Worm (Caenorhabditis elegans) whole organism, young adult: ENCODE data around the gene sas-1.

Experiments used
- B0261.1 ChIP-seq: sonication (generic microtip); optimal IDR thresholded peaks from 2 replicates; lab custom pipeline; 2016; ENCODE audit warnings: mild to moderate bottlenecking, missing genetic modification characterization, moderate library complexity, missing compliant biosample characterization
- B0336.3 ChIP-seq: fragments of 200-800 bp; sonication (Bioruptor generic); IDR thresholded peaks from 2 replicates; pipeline ENCODE4 v1.3.6; 2022; ENCODE audit warnings: missing genetic modification characterization, missing compliant biosample characterization
- C06A6.2 ChIP-seq: fragments of 200-800 bp; sonication (Bioruptor generic); conservative IDR thresholded peaks from 2 replicates; pipeline ENCODE4 v1.3.6; 2022; ENCODE audit warnings: missing genetic modification characterization, missing compliant biosample characterization
- C17E4.6 ChIP-seq: fragments of 200-800 bp; sonication (Bioruptor generic); IDR thresholded peaks from 2 replicates; pipeline ENCODE4 v1.3.6; 2022; ENCODE audit warnings: missing genetic modification reagents, missing genetic modification characterization, missing compliant biosample characterization
- D2030.7 ChIP-seq: fragments of 200-800 bp; sonication (Bioruptor generic); IDR thresholded peaks from 2 replicates; pipeline ENCODE4 v1.3.6; 2022; ENCODE audit warnings: missing genetic modification reagents, missing genetic modification characterization, missing compliant biosample characterization
- F23B12.7 ChIP-seq: sonication (generic microtip); optimal IDR thresholded peaks from 2 replicates; lab custom pipeline; 2017; ENCODE audit warnings: missing genetic modification characterization, mild to moderate bottlenecking, missing compliant biosample characterization, antibody characterized with exemption, moderate library complexity; ENCODE audit not compliant: insufficient read depth
- F52B5.7 ChIP-seq: sonication (generic microtip); optimal IDR thresholded peaks from 2 replicates; lab custom pipeline; 2016; ENCODE audit warnings: mild to moderate bottlenecking, missing genetic modification characterization, missing compliant biosample characterization
- F55B11.4 ChIP-seq: sonication (generic microtip); optimal IDR thresholded peaks from 2 replicates; lab custom pipeline; 2016; ENCODE audit warnings: missing compliant biosample characterization, missing genetic modification characterization, borderline replicate concordance; ENCODE audit not compliant: insufficient read depth
- K12H6.12 ChIP-seq: fragments of 200-800 bp; sonication (Bioruptor generic); optimal IDR thresholded peaks from 2 replicates; lab custom pipeline; 2018; ENCODE audit warnings: mild to moderate bottlenecking, missing genetic modification characterization, missing compliant biosample characterization
- Y53F4B.3 ChIP-seq: fragments of 200-800 bp; sonication (Bioruptor generic); IDR thresholded peaks from 2 replicates; pipeline ENCODE4 v1.3.6; 2022; ENCODE audit warnings: missing genetic modification reagents, missing genetic modification characterization, missing compliant biosample characterization
- Y53G8AR.9 ChIP-seq: fragments of 200-800 bp; sonication (Bioruptor generic); conservative IDR thresholded peaks from 2 replicates; pipeline ENCODE4 v1.3.6; 2022; ENCODE audit warnings: missing genetic modification reagents, missing genetic modification characterization, missing compliant biosample characterization
- Y67H2A.10 ChIP-seq: fragments of 200-800 bp; sonication (Bioruptor generic); conservative IDR thresholded peaks from 2 replicates; pipeline ENCODE4 v1.3.6; 2022; ENCODE audit warnings: missing genetic modification reagents, missing genetic modification characterization, missing compliant biosample characterization
- ama-1 ChIP-seq, 3 experiments: fragments of 150-350 bp in 1 of 3; sonication (generic microtip) in 2 of 3; optimal IDR thresholded peaks; 2 replicates each; lab custom pipeline; 2014 to 2018; ENCODE audit warnings: missing biosample characterization in 2 of 3, missing genetic modification characterization in 2 of 3, missing genetic modification reagents in 2 of 3
- atf-7 ChIP-seq: sonication (generic microtip); optimal IDR thresholded peaks from 2 replicates; lab custom pipeline; 2017; ENCODE audit warnings: mild to moderate bottlenecking, missing genetic modification characterization, missing compliant biosample characterization
- athp-1 ChIP-seq: sonication (generic microtip); optimal IDR thresholded peaks from 2 replicates; lab custom pipeline; 2017; ENCODE audit warnings: mild to moderate bottlenecking, missing genetic modification characterization, missing compliant biosample characterization
- attf-3 ChIP-seq: fragments of 200-800 bp; sonication (Bioruptor generic); conservative IDR thresholded peaks from 2 replicates; pipeline ENCODE4 v1.3.6; 2022; ENCODE audit warnings: missing genetic modification reagents, missing genetic modification characterization, missing compliant biosample characterization
- attf-5 ChIP-seq: fragments of 200-800 bp; sonication (Bioruptor generic); optimal IDR thresholded peaks from 2 replicates; lab custom pipeline; 2018; ENCODE audit warnings: mild to moderate bottlenecking, missing genetic modification characterization, missing compliant biosample characterization
- attf-6 ChIP-seq: fragments of 200-800 bp; sonication (Bioruptor generic); IDR thresholded peaks from 2 replicates; pipeline ENCODE4 v1.3.6; 2022; ENCODE audit warnings: missing genetic modification reagents, missing genetic modification characterization, missing compliant biosample characterization
- bed-1 ChIP-seq: fragments of 200-800 bp; sonication (Bioruptor generic); IDR thresholded peaks from 2 replicates; pipeline ENCODE4 v1.3.6; 2022; ENCODE audit warnings: missing genetic modification reagents, missing genetic modification characterization, missing compliant biosample characterization
- cebp-1 ChIP-seq, 2 experiments: fragments of 200-800 bp in 1 of 2; sonication (Bioruptor generic) in 1 of 2; sonication (generic microtip) in 1 of 2; IDR thresholded peaks in 1 of 2; optimal IDR thresholded peaks in 1 of 2; 2 replicates each; pipeline versions ENCODE4 v1.3.6 to Lab custom; 2017 to 2022; ENCODE audit warnings: missing compliant biosample characterization in 2 of 2, missing genetic modification characterization in 2 of 2, mild to moderate bottlenecking in 1 of 2, missing genetic modification reagents in 1 of 2, moderate library complexity in 1 of 2
- ceh-100 ChIP-seq: fragments of 200-800 bp; sonication (Bioruptor generic); IDR thresholded peaks from 2 replicates; pipeline ENCODE4 v1.3.6; 2022; ENCODE audit warnings: missing genetic modification reagents, missing genetic modification characterization, missing compliant biosample characterization
- ceh-27 ChIP-seq: fragments of 200-800 bp; sonication (Bioruptor generic); optimal IDR thresholded peaks from 2 replicates; lab custom pipeline; 2018; ENCODE audit warnings: mild to moderate bottlenecking, missing genetic modification characterization, moderate library complexity, missing compliant biosample characterization
- dpff-1 ChIP-seq: sonication (generic microtip); optimal IDR thresholded peaks from 2 replicates; lab custom pipeline; 2017; ENCODE audit warnings: mild to moderate bottlenecking, missing genetic modification characterization, missing compliant biosample characterization
- egrh-3 ChIP-seq: fragments of 200-800 bp; sonication (Bioruptor generic); IDR thresholded peaks from 2 replicates; pipeline ENCODE4 v1.3.6; 2022; ENCODE audit warnings: missing genetic modification reagents, missing genetic modification characterization, missing compliant biosample characterization
- gei-17 ChIP-seq: fragments of 200-800 bp; sonication (Bioruptor generic); optimal IDR thresholded peaks from 2 replicates; lab custom pipeline; 2018; ENCODE audit warnings: mild to moderate bottlenecking, missing genetic modification characterization, missing compliant biosample characterization
- hmg-20 ChIP-seq: fragments of 200-800 bp; sonication (Bioruptor generic); IDR thresholded peaks from 2 replicates; pipeline ENCODE4 v1.3.6; 2022; ENCODE audit warnings: missing genetic modification reagents, missing genetic modification characterization, missing compliant biosample characterization
- let-607 ChIP-seq, 2 experiments: fragments of 200-800 bp in 1 of 2; sonication (Bioruptor generic) in 1 of 2; sonication (generic microtip) in 1 of 2; optimal IDR thresholded peaks; 2 replicates each; lab custom pipeline; 2016 to 2018; ENCODE audit warnings: mild to moderate bottlenecking in 2 of 2, missing compliant biosample characterization in 2 of 2, missing genetic modification characterization in 2 of 2, moderate library complexity in 2 of 2, missing genotype in 1 of 2
- lir-1 ChIP-seq: fragments of 200-800 bp; sonication (Bioruptor generic); conservative IDR thresholded peaks from 2 replicates; pipeline ENCODE4 v1.3.6; 2022; ENCODE audit warnings: missing genetic modification reagents, missing genetic modification characterization, missing compliant biosample characterization
- madf-8 ChIP-seq: fragments of 200-800 bp; sonication (Bioruptor generic); conservative IDR thresholded peaks from 2 replicates; pipeline ENCODE4 v1.3.6; 2022; ENCODE audit warnings: missing genetic modification reagents, missing genetic modification characterization, missing compliant biosample characterization
- mel-28 ChIP-seq: sonication (generic microtip); optimal IDR thresholded peaks from 2 replicates; lab custom pipeline; 2016; ENCODE audit warnings: borderline replicate concordance, mild to moderate bottlenecking, missing genetic modification characterization, missing compliant biosample characterization
- nfyb-1 ChIP-seq: fragments of 200-800 bp; sonication (Bioruptor generic); IDR thresholded peaks from 2 replicates; pipeline ENCODE4 v1.3.6; 2022; ENCODE audit warnings: missing genetic modification reagents, missing genetic modification characterization, missing compliant biosample characterization
- nhr-179 ChIP-seq: sonication (generic microtip); optimal IDR thresholded peaks from 2 replicates; lab custom pipeline; 2016; ENCODE audit warnings: mild to moderate bottlenecking, missing genetic modification characterization, missing compliant biosample characterization
- nhr-90 ChIP-seq: sonication (generic microtip); optimal IDR thresholded peaks from 2 replicates; lab custom pipeline; 2016; ENCODE audit warnings: missing genotype, mild to moderate bottlenecking, missing genetic modification characterization, missing compliant biosample characterization
- rec-8 ChIP-seq, 2 experiments: sonication (generic microtip); optimal IDR thresholded peaks; 2 replicates each; lab custom pipeline; 2016; ENCODE audit warnings: mild to moderate bottlenecking in 2 of 2, missing genetic modification characterization in 2 of 2, missing genetic modification reagents in 2 of 2, missing genotype in 2 of 2, missing biosample characterization in 1 of 2, missing compliant biosample characterization in 1 of 2, moderate library complexity in 1 of 2
- repo-1 ChIP-seq: sonication (generic microtip); optimal IDR thresholded peaks from 2 replicates; lab custom pipeline; 2017; ENCODE audit warnings: mild to moderate bottlenecking, missing genetic modification characterization, missing compliant biosample characterization
- sea-2 ChIP-seq: fragments of 200-800 bp; sonication (Bioruptor generic); IDR thresholded peaks from 2 replicates; pipeline ENCODE4 v1.3.6; 2022; ENCODE audit warnings: missing genetic modification characterization, missing compliant biosample characterization
- snpc-3.4 ChIP-seq: sonication (generic microtip); optimal IDR thresholded peaks from 2 replicates; lab custom pipeline; 2017; ENCODE audit warnings: missing genetic modification characterization, mild to moderate bottlenecking, missing compliant biosample characterization, antibody characterized with exemption, moderate library complexity, missing genotype, missing genetic modification reagents
- snpc-4 ChIP-seq, 5 experiments: fragments of 150-350 bp in 1 of 5; sonication (generic microtip) in 4 of 5; optimal IDR thresholded peaks; 2 replicates each; lab custom pipeline; 2014 to 2018; ENCODE audit warnings: missing genetic modification characterization in 5 of 5, missing biosample characterization in 3 of 5, antibody characterized with exemption in 2 of 5, mild to moderate bottlenecking in 2 of 5, missing compliant biosample characterization in 2 of 5, missing genotype in 2 of 5, moderate library complexity in 2 of 5, missing genetic modification reagents in 1 of 5
- sptf-2 ChIP-seq: fragments of 200-800 bp; sonication (Bioruptor generic); optimal IDR thresholded peaks from 2 replicates; lab custom pipeline; 2018; ENCODE audit warnings: mild to moderate bottlenecking, missing genetic modification characterization, missing compliant biosample characterization
- zfh-2 ChIP-seq: fragments of 200-800 bp; sonication (Bioruptor generic); conservative IDR thresholded peaks from 2 replicates; pipeline ENCODE4 v1.3.6; 2022; ENCODE audit warnings: missing genetic modification reagents, missing genetic modification characterization, missing compliant biosample characterization
- ztf-18 ChIP-seq: sonication (generic microtip); optimal IDR thresholded peaks from 2 replicates; lab custom pipeline; 2016; ENCODE audit warnings: missing genotype, mild to moderate bottlenecking, missing genetic modification characterization, missing compliant biosample characterization
- ztf-25 ChIP-seq: fragments of 200-800 bp; sonication (Bioruptor generic); IDR thresholded peaks from 2 replicates; pipeline ENCODE4 v1.3.6; 2022; ENCODE audit warnings: missing genetic modification reagents, missing genetic modification characterization, missing compliant biosample characterization
- ztf-26 ChIP-seq: sonication (generic microtip); optimal IDR thresholded peaks from 2 replicates; lab custom pipeline; 2017; ENCODE audit warnings: missing genetic modification characterization, missing compliant biosample characterization
- ztf-28 ChIP-seq: fragments of 200-800 bp; sonication (Bioruptor generic); IDR thresholded peaks from 2 replicates; pipeline ENCODE4 v1.3.6; 2022; ENCODE audit warnings: missing genetic modification reagents, missing genetic modification characterization, missing compliant biosample characterization
- ztf-3 ChIP-seq: fragments of 200-800 bp; sonication (Bioruptor generic); optimal IDR thresholded peaks from 2 replicates; lab custom pipeline; 2018; ENCODE audit warnings: mild to moderate bottlenecking, missing genetic modification characterization, missing compliant biosample characterization

Gene sas-1

ce11 chrIII:12687382-12687781, 11.9 kb upstream of the sas-1 start (continued):
- no peak for TF ChIP-seq snpc-3.4 (tag; lab: Kevin White, UChicago)
- TF ChIP-seq zfh-2, result peak; percentile 60
- TF ChIP-seq ceh-100, result no peak
- no peak for TF ChIP-seq sptf-2 (GFP tag; lab: Kevin White, UChicago)
- no peak for TF ChIP-seq K12H6.12
- TF ChIP-seq bed-1 (GFP tag; lab: Robert Waterston, UW), result no peak
- peak; percentile 35; the same call in 1 of the 2 replicates for TF ChIP-seq egrh-3 (GFP tag; lab: Robert Waterston, UW)
- no peak for TF ChIP-seq mel-28 (tag; lab: Kevin White, UChicago)
- no peak for TF ChIP-seq dpff-1 (tag; lab: Kevin White, UChicago)
- no peak for TF ChIP-seq lir-1
- TF ChIP-seq attf-3 (GFP tag; lab: Robert Waterston, UW), result no peak

ce11 chrIII:12687872-12688375, 11.4 kb upstream of the sas-1 start, which contains the start of the genes rsp-3 and spin-4:
Gene rsp-3, minus strand, starts transcription at chrIII:12687922.
Gene spin-4, plus strand, starts transcription at chrIII:12688318.
- no peak for TF ChIP-seq ztf-28 (GFP tag; lab: Robert Waterston, UW)
- TF ChIP-seq repo-1, result no peak
- TF ChIP-seq sea-2 (GFP tag; lab: Robert Waterston, UW), result no peak
- no peak for TF ChIP-seq gei-17 (GFP tag; lab: Kevin White, UChicago)
- no peak for TF ChIP-seq Y53G8AR.9 (GFP tag; lab: Robert Waterston, UW)
- TF ChIP-seq athp-1 (tag; lab: Kevin White, UChicago), result no peak
- no peak for TF ChIP-seq B0336.3
- no peak for TF ChIP-seq F55B11.4 (tag; lab: Kevin White, UChicago)
- peak; percentile 40; the same call in 1 of the 2 replicates for TF ChIP-seq madf-8 (GFP tag; lab: Robert Waterston, UW)
- TF ChIP-seq nfyb-1 (GFP tag; lab: Robert Waterston, UW), result no peak
- no peak for TF ChIP-seq Y53F4B.3 (GFP tag; lab: Robert Waterston, UW)
- TF ChIP-seq ztf-25 (GFP tag; lab: Robert Waterston, UW), result no peak
- TF ChIP-seq attf-3 (GFP tag; lab: Robert Waterston, UW), result no peak
- TF ChIP-seq attf-5 (GFP tag; lab: Kevin White, UChicago), result peak; percentile 87
- peak; percentile 72 for TF ChIP-seq F23B12.7 (tag; lab: Kevin White, UChicago)
- TF ChIP-seq ztf-3 (GFP tag; lab: Kevin White, UChicago), result no peak
- no peak for TF ChIP-seq cebp-1 (GFP tag; IDR thresholded peaks at IDR 0.05; lab: Robert Waterston, UW)
- peak; percentile 28 for TF ChIP-seq cebp-1 (tag; optimal IDR thresholded peaks at IDR 0.05; lab: Kevin White, UChicago)
- TF ChIP-seq ztf-26 (tag; lab: Kevin White, UChicago), result no peak
- no peak for TF ChIP-seq F52B5.7
- no peak for TF ChIP-seq attf-6 (GFP tag; lab: Robert Waterston, UW)
- TF ChIP-seq let-607 (tag; optimal IDR thresholded peaks at IDR 0.05; lab: Kevin White, UChicago), result no peak
- peak; percentile 14 for TF ChIP-seq ceh-27
- TF ChIP-seq ama-1 (optimal IDR thresholded peaks at IDR 0.05; lab: Kevin White, UChicago), result no peak
- TF ChIP-seq ama-1 (GFP tag; optimal IDR thresholded peaks at IDR 0.05; lab: Kevin White, UChicago), result no peak
- no peak for TF ChIP-seq atf-7 (tag; lab: Kevin White, UChicago)
- no peak for TF ChIP-seq rec-8 (tag; optimal IDR thresholded peaks at IDR 0.05; lab: Kevin White, UChicago)
- TF ChIP-seq B0261.1, result no peak
- TF ChIP-seq hmg-20 (GFP tag; lab: Robert Waterston, UW), result no peak
- no peak for TF ChIP-seq C17E4.6
- no peak for TF ChIP-seq C06A6.2
- TF ChIP-seq ztf-18 (tag; lab: Kevin White, UChicago), result no peak
- TF ChIP-seq nhr-90 (tag; lab: Kevin White, UChicago), result no peak
- TF ChIP-seq D2030.7 (GFP tag; lab: Robert Waterston, UW), result peak; percentile 56; the same call in 1 of the 2 replicates
- TF ChIP-seq egrh-3 (GFP tag; lab: Robert Waterston, UW), result no peak; the same call in 1 of the 2 replicates
- peak; percentile 58; the same call in 1 of the 2 replicates for TF ChIP-seq Y67H2A.10 (GFP tag; lab: Robert Waterston, UW)
- no peak for TF ChIP-seq nhr-179 (tag; lab: Kevin White, UChicago)
- no peak for TF ChIP-seq snpc-4 (GFP tag; optimal IDR thresholded peaks at IDR 0.05; lab: Kevin White, UChicago)
- no peak for TF ChIP-seq snpc-4 (tag; optimal IDR thresholded peaks at IDR 0.05; lab: Kevin White, UChicago)
